Worm (Caenorhabditis elegans) whole organism, late embryonic: ENCODE data around the gene T24C4.10.

Experiments
- C38D4.7 ChIP-seq: fragments of 200-800 bp; sonication (Bioruptor generic); optimal IDR thresholded peaks from 2 replicates; lab custom pipeline; 2018; ENCODE audit warnings: mild to moderate bottlenecking, missing genetic modification characterization, moderate library complexity, missing compliant biosample characterization
- ceh-34 ChIP-seq: sonication (generic microtip); optimal IDR thresholded peaks from 2 replicates; lab custom pipeline; 2016; ENCODE audit warnings: mild to moderate bottlenecking, missing genetic modification characterization, missing compliant biosample characterization
- ceh-48 ChIP-seq: sonication (generic microtip); optimal IDR thresholded peaks from 2 replicates; lab custom pipeline; 2016; ENCODE audit warnings: missing genetic modification characterization, inconsistent platforms, missing compliant biosample characterization
- dve-1 ChIP-seq: sonication (generic microtip); optimal IDR thresholded peaks from 2 replicates; lab custom pipeline; 2017; ENCODE audit warnings: antibody characterized with exemption, mild to moderate bottlenecking, missing genetic modification characterization, missing compliant biosample characterization
- elt-2 ChIP-seq: sonication (generic microtip); optimal IDR thresholded peaks from 2 replicates; lab custom pipeline; 2016; ENCODE audit warnings: missing genetic modification reagents, missing genetic modification characterization, missing compliant biosample characterization
- fkh-10 ChIP-seq: fragments of 150-350 bp; optimal IDR thresholded peaks from 2 replicates; lab custom pipeline; 2014; ENCODE audit warnings: missing biosample characterization, missing genetic modification reagents, missing genetic modification characterization
- lin-11 ChIP-seq: fragments of 200-800 bp; sonication (Bioruptor generic); optimal IDR thresholded peaks from 2 replicates; lab custom pipeline; 2018; ENCODE audit warnings: mild to moderate bottlenecking, missing genetic modification characterization, missing compliant biosample characterization
- nhr-11 ChIP-seq: fragments of 150-350 bp; optimal IDR thresholded peaks from 2 replicates; lab custom pipeline; 2014; ENCODE audit warnings: missing biosample characterization, missing genetic modification characterization
- pag-3 ChIP-seq: sonication (generic microtip); optimal IDR thresholded peaks from 2 replicates; lab custom pipeline; 2016; ENCODE audit warnings: missing compliant biosample characterization, missing genetic modification characterization, borderline replicate concordance
- tbx-2 ChIP-seq: sonication (generic microtip); optimal IDR thresholded peaks from 2 replicates; lab custom pipeline; 2016; ENCODE audit warnings: missing genetic modification characterization, missing compliant biosample characterization
- unc-86 ChIP-seq: sonication (generic microtip); optimal IDR thresholded peaks from 2 replicates; lab custom pipeline; 2016; ENCODE audit warnings: missing genetic modification characterization, missing compliant biosample characterization

- TF ChIP-seq unc-86 (tag; lab: Kevin White, UChicago) (no peak), ceh-34 (tag; lab: Kevin White, UChicago) (no peak), lin-11 (tag; lab: Kevin White, UChicago) (no peak), ceh-48 (tag; lab: Kevin White, UChicago) (no peak), tbx-2 (no peak), C38D4.7 (GFP tag; lab: Kevin White, UChicago) (no peak), fkh-10 (GFP tag; lab: Kevin White, UChicago) (no peak), elt-2 (tag; lab: Kevin White, UChicago) (no peak), dve-1 (no peak), pag-3 (no peak), nhr-11 (no peak)
These were observed 18.5 kb upstream of the T24C4.10 start, which contains the start of gene crls-1 for ce11 chrIII:909540-909939.
